Worm (Caenorhabditis elegans) whole organism, young adult: ENCODE results near the gene calu-1.

Experiments used
- F22D6.2 ChIP-seq: sonication (generic microtip); optimal IDR thresholded peaks from 2 replicates; lab custom pipeline; 2016; ENCODE audit warnings: mild to moderate bottlenecking, missing genetic modification characterization, missing compliant biosample characterization
- F55B11.4 ChIP-seq: sonication (generic microtip); optimal IDR thresholded peaks from 2 replicates; lab custom pipeline; 2016; ENCODE audit warnings: missing compliant biosample characterization, missing genetic modification characterization, borderline replicate concordance; ENCODE audit not compliant: insufficient read depth
- K11D2.4 ChIP-seq: fragments of 200-800 bp; sonication (Bioruptor generic); IDR thresholded peaks from 2 replicates; pipeline ENCODE4 v1.3.6; 2022; ENCODE audit warnings: missing genetic modification reagents, missing genetic modification characterization, missing compliant biosample characterization
- K12H6.12 ChIP-seq: fragments of 200-800 bp; sonication (Bioruptor generic); optimal IDR thresholded peaks from 2 replicates; lab custom pipeline; 2018; ENCODE audit warnings: mild to moderate bottlenecking, missing genetic modification characterization, missing compliant biosample characterization
- akir-1 ChIP-seq: fragments of 200-800 bp; sonication (Bioruptor generic); optimal IDR thresholded peaks from 2 replicates; lab custom pipeline; 2018; ENCODE audit warnings: mild to moderate bottlenecking, missing genetic modification characterization, moderate library complexity, missing compliant biosample characterization
- ama-1 ChIP-seq, 3 experiments: fragments of 150-350 bp in 1 of 3; sonication (generic microtip) in 2 of 3; optimal IDR thresholded peaks; 2 replicates each; lab custom pipeline; 2014 to 2018; ENCODE audit warnings: missing biosample characterization in 2 of 3, missing genetic modification characterization in 2 of 3, missing genetic modification reagents in 2 of 3
- attf-5 ChIP-seq: fragments of 200-800 bp; sonication (Bioruptor generic); optimal IDR thresholded peaks from 2 replicates; lab custom pipeline; 2018; ENCODE audit warnings: mild to moderate bottlenecking, missing genetic modification characterization, missing compliant biosample characterization
- bed-1 ChIP-seq: fragments of 200-800 bp; sonication (Bioruptor generic); IDR thresholded peaks from 2 replicates; pipeline ENCODE4 v1.3.6; 2022; ENCODE audit warnings: missing genetic modification reagents, missing genetic modification characterization, missing compliant biosample characterization
- cebp-1 ChIP-seq, 2 experiments: fragments of 200-800 bp in 1 of 2; sonication (Bioruptor generic) in 1 of 2; sonication (generic microtip) in 1 of 2; IDR thresholded peaks in 1 of 2; optimal IDR thresholded peaks in 1 of 2; 2 replicates each; pipeline versions ENCODE4 v1.3.6 to Lab custom; 2017 to 2022; ENCODE audit warnings: missing compliant biosample characterization in 2 of 2, missing genetic modification characterization in 2 of 2, mild to moderate bottlenecking in 1 of 2, missing genetic modification reagents in 1 of 2, moderate library complexity in 1 of 2
- ceh-40 ChIP-seq: fragments of 200-800 bp; sonication (Bioruptor generic); IDR thresholded peaks from 2 replicates; pipeline ENCODE4 v1.3.6; 2022; ENCODE audit warnings: missing genetic modification characterization, missing compliant biosample characterization
- chd-7 ChIP-seq: sonication (generic microtip); optimal IDR thresholded peaks from 2 replicates; lab custom pipeline; 2016; ENCODE audit warnings: mild to moderate bottlenecking, missing genetic modification characterization, moderate library complexity, missing compliant biosample characterization
- egl-44 ChIP-seq: fragments of 200-800 bp; sonication (Bioruptor generic); IDR thresholded peaks from 2 replicates; pipeline ENCODE4 v1.3.6; 2022; ENCODE audit warnings: missing genetic modification reagents, missing genetic modification characterization, missing compliant biosample characterization
- hlh-12 ChIP-seq: sonication (generic microtip); optimal IDR thresholded peaks from 2 replicates; lab custom pipeline; 2016; ENCODE audit warnings: missing genetic modification characterization, missing compliant biosample characterization
- hmg-1.2 ChIP-seq: fragments of 200-800 bp; sonication (Bioruptor generic); IDR thresholded peaks from 2 replicates; pipeline ENCODE4 v1.3.6; 2022; ENCODE audit warnings: missing genetic modification reagents, missing genetic modification characterization, missing compliant biosample characterization
- let-607 ChIP-seq, 2 experiments: fragments of 200-800 bp in 1 of 2; sonication (Bioruptor generic) in 1 of 2; sonication (generic microtip) in 1 of 2; optimal IDR thresholded peaks; 2 replicates each; lab custom pipeline; 2016 to 2018; ENCODE audit warnings: mild to moderate bottlenecking in 2 of 2, missing compliant biosample characterization in 2 of 2, missing genetic modification characterization in 2 of 2, moderate library complexity in 2 of 2, missing genotype in 1 of 2
- lin-26 ChIP-seq: fragments of 200-800 bp; sonication (Bioruptor generic); IDR thresholded peaks from 2 replicates; pipeline ENCODE4 v1.3.6; 2022; ENCODE audit warnings: missing genetic modification reagents, missing genetic modification characterization, missing compliant biosample characterization
- lin-35 ChIP-seq, 3 experiments: fragments of 150-350 bp in 2 of 3; sonication (generic microtip) in 1 of 3; optimal IDR thresholded peaks; 2 replicates each; lab custom pipeline; 2014 to 2018; ENCODE audit warnings: missing biosample characterization in 3 of 3, missing genetic modification characterization in 3 of 3, missing genetic modification reagents in 3 of 3
- lir-1 ChIP-seq: fragments of 200-800 bp; sonication (Bioruptor generic); conservative IDR thresholded peaks from 2 replicates; pipeline ENCODE4 v1.3.6; 2022; ENCODE audit warnings: missing genetic modification reagents, missing genetic modification characterization, missing compliant biosample characterization
- lsy-27 ChIP-seq: sonication (generic microtip); optimal IDR thresholded peaks from 2 replicates; lab custom pipeline; 2017; ENCODE audit warnings: missing genetic modification characterization, mild to moderate bottlenecking, missing compliant biosample characterization, antibody characterized with exemption, missing genotype, borderline replicate concordance; ENCODE audit not compliant: insufficient read depth
- mcd-1 ChIP-seq: fragments of 200-800 bp; sonication (Bioruptor generic); IDR thresholded peaks from 2 replicates; pipeline ENCODE4 v1.3.6; 2022; ENCODE audit warnings: missing genetic modification reagents, missing genetic modification characterization, missing compliant biosample characterization
- nfyb-1 ChIP-seq: fragments of 200-800 bp; sonication (Bioruptor generic); IDR thresholded peaks from 2 replicates; pipeline ENCODE4 v1.3.6; 2022; ENCODE audit warnings: missing genetic modification reagents, missing genetic modification characterization, missing compliant biosample characterization
- nhr-80 ChIP-seq: sonication (generic microtip); optimal IDR thresholded peaks from 2 replicates; lab custom pipeline; 2016; ENCODE audit warnings: missing genetic modification characterization, missing compliant biosample characterization
- sdz-38 ChIP-seq: sonication (generic microtip); optimal IDR thresholded peaks from 2 replicates; lab custom pipeline; 2016; ENCODE audit warnings: missing genotype, missing genetic modification characterization, missing compliant biosample characterization
- sea-2 ChIP-seq: fragments of 200-800 bp; sonication (Bioruptor generic); IDR thresholded peaks from 2 replicates; pipeline ENCODE4 v1.3.6; 2022; ENCODE audit warnings: missing genetic modification characterization, missing compliant biosample characterization
- somi-1 ChIP-seq: fragments of 200-800 bp; sonication (Bioruptor generic); optimal IDR thresholded peaks from 2 replicates; lab custom pipeline; 2018; ENCODE audit warnings: mild to moderate bottlenecking, missing genetic modification characterization, missing compliant biosample characterization
- tbx-9 ChIP-seq: sonication (generic microtip); optimal IDR thresholded peaks from 2 replicates; lab custom pipeline; 2016; ENCODE audit warnings: borderline replicate concordance, missing genetic modification characterization, inconsistent platforms, missing compliant biosample characterization
- unc-62 ChIP-seq: fragments of 150-350 bp; optimal IDR thresholded peaks from 2 replicates; lab custom pipeline; 2014; ENCODE audit warnings: missing biosample characterization, missing genetic modification reagents, missing genetic modification characterization
- zfh-2 ChIP-seq: fragments of 200-800 bp; sonication (Bioruptor generic); conservative IDR thresholded peaks from 2 replicates; pipeline ENCODE4 v1.3.6; 2022; ENCODE audit warnings: missing genetic modification reagents, missing genetic modification characterization, missing compliant biosample characterization
- zim-3 ChIP-seq: sonication (generic microtip); optimal IDR thresholded peaks from 2 replicates; lab custom pipeline; 2017; ENCODE audit warnings: mild to moderate bottlenecking, missing genetic modification characterization, moderate library complexity, missing compliant biosample characterization
- ztf-26 ChIP-seq: sonication (generic microtip); optimal IDR thresholded peaks from 2 replicates; lab custom pipeline; 2017; ENCODE audit warnings: missing genetic modification characterization, missing compliant biosample characterization
- ztf-28 ChIP-seq: fragments of 200-800 bp; sonication (Bioruptor generic); IDR thresholded peaks from 2 replicates; pipeline ENCODE4 v1.3.6; 2022; ENCODE audit warnings: missing genetic modification reagents, missing genetic modification characterization, missing compliant biosample characterization

calu-1 gene

ce11 chrX:5015775-5016174 lies 45.1 kb upstream of the calu-1 start, which contains the start of gene ZC449.8:
ZC449.8 (plus strand) TSS chrX:5016075.
- no peak for TF ChIP-seq zim-3
- TF ChIP-seq akir-1 (GFP tag; lab: Kevin White, UChicago): no peak
- TF ChIP-seq attf-5 (GFP tag; lab: Kevin White, UChicago): no peak
- no peak for TF ChIP-seq lir-1 (GFP tag; lab: Robert Waterston, UW)
- TF ChIP-seq hlh-12 (tag; lab: Kevin White, UChicago): no peak
- no peak for TF ChIP-seq egl-44 (GFP tag; lab: Robert Waterston, UW)
- TF ChIP-seq ztf-28 (GFP tag; lab: Robert Waterston, UW): no peak
- TF ChIP-seq, all 124 proteins: peak for 0

ce11 chrX:5013826-5014225 lies 43.1 kb upstream of the calu-1 start, which contains the start of gene ZC449.7:
ZC449.7 (plus strand) TSS chrX:5014074.
- TF ChIP-seq somi-1 (GFP tag; lab: Kevin White, UChicago): no peak
- peak; percentile 83 for TF ChIP-seq nhr-80 (tag; lab: Kevin White, UChicago)
- no peak for TF ChIP-seq lin-26 (GFP tag; lab: Robert Waterston, UW)
- no peak for TF ChIP-seq lin-35 (GFP tag; optimal IDR thresholded peaks at IDR 0.05; lab: Kevin White, UChicago)
- no peak for TF ChIP-seq tbx-9
- no peak for TF ChIP-seq unc-62 (GFP tag; lab: Kevin White, UChicago)
- TF ChIP-seq nfyb-1: no peak

ce11 chrX:5009000-5009399 lies 38.3 kb upstream of the calu-1 start, which contains the start of gene hsd-3:
hsd-3 (plus strand) TSS chrX:5009300.
- no peak for TF ChIP-seq ztf-26 (tag; lab: Kevin White, UChicago)
- TF ChIP-seq nhr-80 (tag; lab: Kevin White, UChicago): peak; percentile 5
- TF ChIP-seq, all 124 proteins: peak for 1

- no peak for TF ChIP-seq F22D6.2 (tag; lab: Kevin White, UChicago)
- peak; percentile 8 for TF ChIP-seq nhr-80 (tag; lab: Kevin White, UChicago)
Observed at ce11 chrX:5006972-5007371, 36.3 kb upstream of the calu-1 start.

- TF ChIP-seq F55B11.4 (tag; lab: Kevin White, UChicago): no peak
- no peak for TF ChIP-seq K11D2.4
- TF ChIP-seq F22D6.2 (tag; lab: Kevin White, UChicago): no peak
Observed at ce11 chrX:5004940-5005339, 34.2 kb upstream of the calu-1 start, which contains the start of gene hsd-2. hsd-2 (plus strand) TSS chrX:5005240.

- TF ChIP-seq F55B11.4 (tag; lab: Kevin White, UChicago) (no peak), bed-1 (GFP tag; lab: Robert Waterston, UW) (no peak), chd-7 (tag; lab: Kevin White, UChicago) (no peak), zfh-2 (GFP tag; lab: Robert Waterston, UW) (peak; percentile 56; the same call in 1 of the 2 replicates), sea-2 (GFP tag; lab: Robert Waterston, UW) (no peak)
Observed at ce11 chrX:4998875-4999274, 28.2 kb upstream of the calu-1 start, which contains the start of gene set-30. set-30 (plus strand) TSS chrX:4999270.

ce11 chrX:4997548-4998087 lies 26.9 kb upstream of the calu-1 start, which contains the start of gene ZC8.6:
ZC8.6 (minus strand) TSS chrX:4997598.
- TF ChIP-seq ceh-40 (GFP tag; lab: Robert Waterston, UW): no peak
- TF ChIP-seq cebp-1 (GFP tag; IDR thresholded peaks at IDR 0.05; lab: Robert Waterston, UW): no peak
- TF ChIP-seq cebp-1 (tag; optimal IDR thresholded peaks at IDR 0.05; lab: Kevin White, UChicago): peak; percentile 31
- peak; percentile 32 for TF ChIP-seq K12H6.12 (tag; lab: Kevin White, UChicago)
- peak; percentile 57 for TF ChIP-seq nhr-80 (tag; lab: Kevin White, UChicago)
- TF ChIP-seq hmg-1.2 (GFP tag; lab: Robert Waterston, UW): peak; percentile 39; the same call in 1 of the 2 replicates
- TF ChIP-seq mcd-1 (GFP tag; lab: Robert Waterston, UW): peak; percentile 86
- TF ChIP-seq F55B11.4 (tag; lab: Kevin White, UChicago): no peak
- no peak for TF ChIP-seq ama-1 (optimal IDR thresholded peaks at IDR 0.05; lab: Kevin White, UChicago)
- TF ChIP-seq ama-1 (GFP tag; optimal IDR thresholded peaks at IDR 0.05; lab: Kevin White, UChicago): no peak
- no peak for TF ChIP-seq sdz-38 (tag; lab: Kevin White, UChicago)
- TF ChIP-seq let-607 (tag; optimal IDR thresholded peaks at IDR 0.05; lab: Kevin White, UChicago): peak in 1 of 2 experiments; percentile 32
- TF ChIP-seq lsy-27 (tag; lab: Kevin White, UChicago): no peak
